Worm (Caenorhabditis elegans) whole organism, L3 larva: Measurements from ENCODE around the gene K11H3.2.

ENCODE experiments used
- ZK546.5 ChIP-seq: sonication (generic microtip); optimal IDR thresholded peaks from 2 replicates; lab custom pipeline; 2017; ENCODE audit warnings: missing biosample characterization, missing genetic modification characterization
- ama-1 ChIP-seq: fragments of 150-350 bp; optimal IDR thresholded peaks from 2 replicates; lab custom pipeline; 2018
- ceh-82 ChIP-seq: fragments of 150-350 bp; optimal IDR thresholded peaks from 2 replicates; lab custom pipeline; 2014; ENCODE audit warnings: missing biosample characterization, missing genetic modification characterization
- fkh-2 ChIP-seq: fragments of 150-350 bp; optimal IDR thresholded peaks from 2 replicates; lab custom pipeline; 2014; ENCODE audit warnings: missing biosample characterization, missing genetic modification reagents, missing genetic modification characterization
- mdl-1 ChIP-seq: fragments of 150-350 bp; optimal IDR thresholded peaks from 2 replicates; lab custom pipeline; 2014; ENCODE audit warnings: missing biosample characterization, missing genetic modification characterization
- nhr-237 ChIP-seq: fragments of 150-350 bp; optimal IDR thresholded peaks from 2 replicates; lab custom pipeline; 2014; ENCODE audit warnings: missing biosample characterization, missing genetic modification characterization
- skn-1 ChIP-seq: fragments of 150-350 bp; optimal IDR thresholded peaks from 2 replicates; lab custom pipeline; 2014; ENCODE audit warnings: missing biosample characterization, missing genetic modification characterization
- zag-1 ChIP-seq: fragments of 150-350 bp; optimal IDR thresholded peaks from 2 replicates; lab custom pipeline; 2014; ENCODE audit warnings: missing biosample characterization, missing genetic modification characterization

ce11 chrIII:9818763-9819162, 27.4 kb upstream of the K11H3.2 start, which contains the start of gene panl-3:
- peak; percentile 60 for TF ChIP-seq ama-1 (lab: Kevin White, UChicago)
- no peak for TF ChIP-seq ZK546.5
- no peak for TF ChIP-seq nhr-237 (tag; lab: Kevin White, UChicago)
- TF ChIP-seq skn-1: no peak
- TF ChIP-seq fkh-2 (tag; lab: Kevin White, UChicago): no peak
- TF ChIP-seq zag-1 (tag; lab: Kevin White, UChicago): no peak
- no peak for TF ChIP-seq ceh-82 (tag; lab: Kevin White, UChicago)
- peak; percentile 36 for TF ChIP-seq mdl-1 (tag; lab: Kevin White, UChicago)
